Fruit fly (Drosophila melanogaster): ENCODE data around the gene Ptp61F.

Ptp61F gene

DNA sequence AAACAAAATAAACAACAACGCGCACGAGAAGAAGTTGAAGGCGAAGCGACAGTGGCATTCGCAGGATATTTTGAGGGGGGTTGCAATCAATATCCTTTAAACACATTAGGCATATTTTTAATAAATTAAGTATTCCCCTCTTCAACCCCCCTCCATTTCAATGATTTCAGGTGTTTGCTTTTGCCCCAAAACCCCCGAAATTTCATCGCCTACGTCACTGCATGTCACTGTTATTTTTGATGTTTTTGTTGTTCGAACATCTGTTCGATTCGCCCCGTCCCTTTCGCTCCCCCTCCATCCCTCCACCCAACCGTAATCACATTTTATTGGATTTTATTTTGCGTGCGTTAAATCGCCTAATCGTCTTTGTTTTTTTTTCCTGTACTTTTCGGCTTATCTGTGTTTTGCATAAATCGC is 106.8 kb downstream of the Ptp61F start (continued):
- peak; percentile 74 for TF ChIP-seq nmo (GFP tag; optimal IDR thresholded peaks at IDR 0.05)
- peak; percentile 68 for TF ChIP-seq Abd-B (GFP tag; optimal IDR thresholded peaks at IDR 0.05)
- TF ChIP-seq Vsx1 (GFP tag; optimal IDR thresholded peaks at IDR 0.05) = no peak
- TF ChIP-seq CG13123 (GFP tag; optimal IDR thresholded peaks at IDR 0.05) = peak; percentile 55
- TF ChIP-seq Dbx (GFP tag; IDR thresholded peaks at IDR 0.05) = peak; percentile 84
- TF ChIP-seq CG10979 (tag; optimal IDR thresholded peaks at IDR 0.05) = peak; percentile 74
- peak; percentile 66 for TF ChIP-seq Ssrp (tag; optimal IDR thresholded peaks at IDR 0.05)
- peak; percentile 91 for TF ChIP-seq vvl (GFP tag; IDR thresholded peaks at IDR 0.05)
- peak; percentile 58; the same call in 1 of the 2 replicates for TF ChIP-seq CG5953 (GFP tag; IDR thresholded peaks at IDR 0.05)
- peak; percentile 90 for TF ChIP-seq sob (GFP tag; IDR thresholded peaks at IDR 0.05)
- peak; percentile 55 for TF ChIP-seq CG6254 (GFP tag; optimal IDR thresholded peaks at IDR 0.05)
- no peak for TF ChIP-seq pita (GFP tag; optimal IDR thresholded peaks at IDR 0.05)
- peak; percentile 77 for TF ChIP-seq CG14667 (GFP tag; IDR thresholded peaks at IDR 0.05)
- TF ChIP-seq HmgZ (tag; optimal IDR thresholded peaks at IDR 0.05) = peak; percentile 63
- TF ChIP-seq Ets97D (GFP tag; optimal IDR thresholded peaks at IDR 0.05) = peak; percentile 62
- no peak for TF ChIP-seq HLHmδ (GFP tag; optimal IDR thresholded peaks at IDR 0.05)
- TF ChIP-seq chn (GFP tag; optimal IDR thresholded peaks at IDR 0.05) = peak; percentile 77
- TF ChIP-seq Gug (GFP tag; IDR thresholded peaks at IDR 0.05) = peak; percentile 93
- TF ChIP-seq Hmx (GFP tag; optimal IDR thresholded peaks at IDR 0.05) = no peak
- TF ChIP-seq Nf-YC (tag; optimal IDR thresholded peaks at IDR 0.05) = peak; percentile 18
- no peak for TF ChIP-seq CG15073 (GFP tag; optimal IDR thresholded peaks at IDR 0.05)
- TF ChIP-seq pho (GFP tag; optimal IDR thresholded peaks at IDR 0.05) = peak; percentile 57
- TF ChIP-seq jigr1 (GFP tag; IDR thresholded peaks at IDR 0.05) = no peak
- peak; percentile 66 for TF ChIP-seq CG6683 (GFP tag; optimal IDR thresholded peaks at IDR 0.05)
- peak; percentile 83 for TF ChIP-seq Aef1 (GFP tag; IDR thresholded peaks at IDR 0.05)
- TF ChIP-seq klu (GFP tag; IDR thresholded peaks at IDR 0.05) = peak; percentile 60
- peak; percentile 81 for TF ChIP-seq sim (GFP tag; IDR thresholded peaks at IDR 0.05)
- TF ChIP-seq D19A (tag; optimal IDR thresholded peaks at IDR 0.05) = peak; percentile 28
- TF ChIP-seq caup (GFP tag; optimal IDR thresholded peaks at IDR 0.05; ENCODE audit: severe bottlenecking) = peak; percentile 74
- TF ChIP-seq Bdp1 (GFP tag; optimal IDR thresholded peaks at IDR 0.05) = peak; percentile 32
- TF ChIP-seq grau (tag; optimal IDR thresholded peaks at IDR 0.05) = peak; percentile 71
- no peak for TF ChIP-seq CG1792 (GFP tag; optimal IDR thresholded peaks at IDR 0.05)
- peak; percentile 81 for TF ChIP-seq lilli (GFP tag; optimal IDR thresholded peaks at IDR 0.05)
- peak; percentile 84 for TF ChIP-seq dmrt99B (tag; optimal IDR thresholded peaks at IDR 0.05)
- TF ChIP-seq CG15696 (tag; optimal IDR thresholded peaks at IDR 0.05) = peak; percentile 85
- no peak for TF ChIP-seq fru (optimal IDR thresholded peaks at IDR 0.05)
- TF ChIP-seq CG13775 (GFP tag; optimal IDR thresholded peaks at IDR 0.05) = peak; percentile 69
- TF ChIP-seq disco-r (GFP tag; optimal IDR thresholded peaks at IDR 0.05) = peak; percentile 60
- TF ChIP-seq MTF-1 (GFP tag; optimal IDR thresholded peaks at IDR 0.05; ENCODE audit: borderline replicate concordance) = no peak
- TF ChIP-seq hkb (optimal IDR thresholded peaks at IDR 0.05) = no peak
- peak; percentile 83 for TF ChIP-seq hkb (GFP tag; IDR thresholded peaks at IDR 0.05)
- TF ChIP-seq Nf-YA (GFP tag; IDR thresholded peaks at IDR 0.05) = peak; percentile 72
- TF ChIP-seq NFAT (GFP tag; IDR thresholded peaks at IDR 0.05) = peak; percentile 65
- TF ChIP-seq CG17612 (GFP tag; IDR thresholded peaks at IDR 0.05) = peak; percentile 63; the same call in 1 of the 2 replicates
- no peak for TF ChIP-seq dimm (GFP tag; IDR thresholded peaks at IDR 0.05)
- peak; percentile 33 for TF ChIP-seq CG11723 (GFP tag; optimal IDR thresholded peaks at IDR 0.05)
- TF ChIP-seq CG15601 (tag; optimal IDR thresholded peaks at IDR 0.05) = peak; percentile 23
- TF ChIP-seq CG1602 (GFP tag; optimal IDR thresholded peaks at IDR 0.05) = peak; percentile 79
- peak; percentile 96 for TF ChIP-seq sens (GFP tag)
- TF ChIP-seq CG13624 (GFP tag; optimal IDR thresholded peaks at IDR 0.05) = peak; percentile 91
- peak; percentile 54 for TF ChIP-seq CG12659 (GFP tag; optimal IDR thresholded peaks at IDR 0.05)
- peak; percentile 22 for TF ChIP-seq fd64A (GFP tag; optimal IDR thresholded peaks at IDR 0.05)

All from whole organism, embryonic.